Fruit fly (Drosophila melanogaster) whole organism, embryonic: ENCODE results near the gene Pvf3.

Source experiments
- Abd-B ChIP-seq: fragments of 200-800 bp; sonication (Bioruptor generic); optimal IDR thresholded peaks from 2 replicates; lab custom pipeline; 2018; ENCODE audit warnings: missing biosample characterization, mild to moderate bottlenecking, missing genetic modification characterization, moderate library complexity
- Asciz ChIP-seq: fragments of 200-800 bp; sonication (Bioruptor generic); optimal IDR thresholded peaks from 2 replicates; lab custom pipeline; 2017; ENCODE audit warnings: missing biosample characterization, mild to moderate bottlenecking, missing genetic modification characterization, missing genetic modification reagents
- Atf-2 ChIP-seq: fragments of 200-800 bp; sonication (Bioruptor generic); optimal IDR thresholded peaks from 2 replicates; lab custom pipeline; 2016; ENCODE audit warnings: missing biosample characterization, missing genetic modification characterization
- CG10267 ChIP-seq: fragments of 200-800 bp; sonication (Bioruptor generic); optimal IDR thresholded peaks from 2 replicates; lab custom pipeline; 2018; ENCODE audit warnings: missing biosample characterization, mild to moderate bottlenecking, missing genetic modification characterization, moderate library complexity
- CG10654 ChIP-seq: fragments of 200-800 bp; sonication (Bioruptor generic); optimal IDR thresholded peaks from 2 replicates; lab custom pipeline; 2016; ENCODE audit warnings: missing biosample characterization, missing genetic modification characterization
- CG10979 ChIP-seq: fragments of 200-800 bp; sonication (Bioruptor generic); optimal IDR thresholded peaks from 2 replicates; lab custom pipeline; 2018; ENCODE audit warnings: missing biosample characterization, mild to moderate bottlenecking, missing genetic modification characterization, moderate library complexity
- CG11560 ChIP-seq: fragments of 200-800 bp; sonication (Bioruptor generic); IDR thresholded peaks from 3 replicates; pipeline ENCODE4 v1.3.6; 2022; ENCODE audit warnings: missing biosample characterization, missing genetic modification characterization
- CG11723 ChIP-seq: fragments of 200-800 bp; sonication (Bioruptor generic); optimal IDR thresholded peaks from 2 replicates; lab custom pipeline; 2017; ENCODE audit warnings: missing biosample characterization, mild to moderate bottlenecking, missing genetic modification characterization
- CG12104 ChIP-seq: fragments of 200-800 bp; sonication (Bioruptor generic); optimal IDR thresholded peaks from 3 replicates; lab custom pipeline; 2016; ENCODE audit warnings: missing biosample characterization, missing genetic modification characterization
- CG1233 ChIP-seq: fragments of 200-800 bp; sonication (Bioruptor generic); optimal IDR thresholded peaks from 4 replicates; lab custom pipeline; 2018; ENCODE audit warnings: missing biosample characterization, mild to moderate bottlenecking, missing genetic modification characterization
- CG13287 ChIP-seq: fragments of 200-800 bp; sonication (Bioruptor generic); IDR thresholded peaks from 2 replicates; pipeline ENCODE4 v1.3.6; 2022; ENCODE audit warnings: missing biosample characterization, missing genetic modification characterization; ENCODE audit not compliant: partially characterized antibody
- CG15601 ChIP-seq: fragments of 200-800 bp; sonication (Bioruptor generic); optimal IDR thresholded peaks from 3 replicates; lab custom pipeline; 2019; ENCODE audit warnings: missing biosample characterization, mild to moderate bottlenecking, missing genetic modification characterization, moderate library complexity
- CG17186 ChIP-seq: fragments of 200-800 bp; sonication (Bioruptor generic); optimal IDR thresholded peaks from 3 replicates; lab custom pipeline; 2017; ENCODE audit warnings: missing biosample characterization, missing genetic modification reagents, missing genetic modification characterization
- CG17612 ChIP-seq: fragments of 200-800 bp; sonication (Bioruptor generic); IDR thresholded peaks from 2 replicates; pipeline ENCODE4 v1.3.6; 2022; ENCODE audit warnings: missing biosample characterization, missing genetic modification characterization
- CG31224 ChIP-seq: fragments of 200-800 bp; sonication (Bioruptor generic); IDR thresholded peaks from 2 replicates; pipeline ENCODE4 v1.3.6; 2022; ENCODE audit warnings: missing biosample characterization, missing genetic modification characterization
- CG31365 ChIP-seq: fragments of 200-800 bp; sonication (Bioruptor generic); optimal IDR thresholded peaks from 2 replicates; lab custom pipeline; 2018; ENCODE audit warnings: missing biosample characterization, mild to moderate bottlenecking, missing genetic modification characterization
- CG33213 ChIP-seq: fragments of 200-800 bp; sonication (Bioruptor generic); optimal IDR thresholded peaks from 3 replicates; lab custom pipeline; 2016; ENCODE audit warnings: missing biosample characterization, missing genetic modification characterization
- CG3407 ChIP-seq: fragments of 200-800 bp; sonication (Bioruptor generic); optimal IDR thresholded peaks from 2 replicates; lab custom pipeline; 2018; ENCODE audit warnings: missing biosample characterization, mild to moderate bottlenecking, missing genetic modification characterization
- CG34376 ChIP-seq: fragments of 200-800 bp; sonication (Bioruptor generic); optimal IDR thresholded peaks from 2 replicates; lab custom pipeline; 2018; ENCODE audit warnings: missing biosample characterization, mild to moderate bottlenecking, missing genetic modification characterization
- CG34422 ChIP-seq: fragments of 200-800 bp; sonication (Bioruptor generic); IDR thresholded peaks from 3 replicates; pipeline ENCODE4 v1.3.6; 2022; ENCODE audit warnings: missing biosample characterization, missing genetic modification characterization
- CG4854 ChIP-seq: fragments of 200-800 bp; sonication (Bioruptor generic); optimal IDR thresholded peaks from 2 replicates; lab custom pipeline; 2016; ENCODE audit warnings: missing biosample characterization, missing genetic modification characterization, inconsistent platforms
- CG5245 ChIP-seq: fragments of 200-800 bp; sonication (Bioruptor generic); optimal IDR thresholded peaks from 3 replicates; lab custom pipeline; 2016; ENCODE audit warnings: missing biosample characterization, missing genetic modification characterization
- CG7786 ChIP-seq: fragments of 200-800 bp; sonication (Bioruptor generic); optimal IDR thresholded peaks from 2 replicates; lab custom pipeline; 2016; ENCODE audit warnings: missing biosample characterization, missing genetic modification characterization
- CG8765 ChIP-seq: fragments of 200-800 bp; sonication (Bioruptor generic); IDR thresholded peaks from 2 replicates; pipeline ENCODE4 v1.3.6; 2022; ENCODE audit warnings: missing biosample characterization, missing genetic modification characterization
- Camta ChIP-seq: fragments of 200-800 bp; sonication (Bioruptor generic); optimal IDR thresholded peaks from 2 replicates; lab custom pipeline; 2016; ENCODE audit warnings: missing biosample characterization, missing genetic modification characterization
- D ChIP-seq, 2 experiments: fragments of 200-800 bp in 1 of 2; fragments of >200 bp in 1 of 2; sonication (Bioruptor generic) in 1 of 2; optimal IDR thresholded peaks; 2 replicates in 1 of 2; 3 replicates in 1 of 2; lab custom pipeline; 2017; ENCODE audit warnings: mild to moderate bottlenecking in 1 of 2, missing biosample characterization in 1 of 2, missing genetic modification characterization in 1 of 2, missing genetic modification reagents in 1 of 2
- Dip3 ChIP-seq: fragments of 200-800 bp; sonication (Bioruptor generic); optimal IDR thresholded peaks from 3 replicates; lab custom pipeline; 2016; ENCODE audit warnings: missing biosample characterization, missing genetic modification characterization
- Gug ChIP-seq: fragments of 200-800 bp; sonication (Bioruptor generic); IDR thresholded peaks from 4 replicates; pipeline ENCODE4 v1.3.6; 2022; ENCODE audit warnings: missing biosample characterization, missing genetic modification characterization
- Hey ChIP-seq: fragments of 200-800 bp; sonication (Bioruptor generic); optimal IDR thresholded peaks from 3 replicates; lab custom pipeline; 2018; ENCODE audit warnings: missing biosample characterization, mild to moderate bottlenecking, missing genetic modification characterization
- HmgZ ChIP-seq: fragments of 200-800 bp; sonication (Bioruptor generic); optimal IDR thresholded peaks from 2 replicates; lab custom pipeline; 2018; ENCODE audit warnings: missing biosample characterization, mild to moderate bottlenecking, missing genetic modification characterization
- Meics ChIP-seq: fragments of 200-800 bp; sonication (Bioruptor generic); optimal IDR thresholded peaks from 2 replicates; lab custom pipeline; 2017; ENCODE audit warnings: missing biosample characterization, mild to moderate bottlenecking, missing genetic modification characterization
- Nf-YA ChIP-seq: fragments of 200-800 bp; sonication (Bioruptor generic); IDR thresholded peaks from 2 replicates; pipeline ENCODE4 v1.3.6; 2022; ENCODE audit warnings: missing biosample characterization, missing genetic modification characterization
- Ptx1 ChIP-seq: fragments of 200-800 bp; sonication (Bioruptor generic); IDR thresholded peaks from 2 replicates; pipeline ENCODE4 v1.3.6; 2022; ENCODE audit warnings: missing biosample characterization, missing genetic modification characterization
- Side ChIP-seq: fragments of 200-800 bp; sonication (Bioruptor generic); optimal IDR thresholded peaks from 2 replicates; lab custom pipeline; 2016; ENCODE audit warnings: missing biosample characterization, missing genetic modification characterization
- Spps ChIP-seq: fragments of 200-800 bp; sonication (Bioruptor generic); optimal IDR thresholded peaks from 2 replicates; lab custom pipeline; 2018; ENCODE audit warnings: missing biosample characterization, mild to moderate bottlenecking, missing genetic modification characterization
- Tbp ChIP-seq: fragments of >200 bp; optimal IDR thresholded peaks from 2 replicates; lab custom pipeline; 2018; ENCODE audit warnings: missing biosample characterization, missing genetic modification characterization
- da ChIP-seq: fragments of 200-800 bp; sonication (Bioruptor generic); optimal IDR thresholded peaks from 2 replicates; lab custom pipeline; 2016; ENCODE audit warnings: missing biosample characterization, missing genetic modification characterization
- esg ChIP-seq: fragments of 200-800 bp; sonication (Bioruptor generic); conservative IDR thresholded peaks from 2 replicates; pipeline ENCODE4 v1.3.6; 2022; ENCODE audit warnings: missing biosample characterization, missing genetic modification characterization
- eve ChIP-seq, 2 experiments: fragments of >200 bp; optimal IDR thresholded peaks; 2 replicates each; lab custom pipeline; 2017; ENCODE audit warnings: missing biosample characterization in 2 of 2, missing genetic modification characterization in 2 of 2
- gfzf ChIP-seq: fragments of 200-800 bp; sonication (Bioruptor generic); optimal IDR thresholded peaks from 2 replicates; lab custom pipeline; 2016; ENCODE audit warnings: missing biosample characterization, mild to moderate bottlenecking, missing genetic modification characterization, moderate library complexity
- gro ChIP-seq: fragments of 200-800 bp; sonication (Bioruptor generic); optimal IDR thresholded peaks from 2 replicates; lab custom pipeline; 2016; ENCODE audit warnings: missing biosample characterization, missing genetic modification characterization
- kah ChIP-seq: fragments of 200-800 bp; sonication (Bioruptor generic); optimal IDR thresholded peaks from 2 replicates; lab custom pipeline; 2018; ENCODE audit warnings: missing biosample characterization, mild to moderate bottlenecking, missing genetic modification characterization
- lov ChIP-seq, 2 experiments: fragments of 200-800 bp in 1 of 2; fragments of >200 bp in 1 of 2; sonication (Bioruptor generic) in 1 of 2; IDR thresholded peaks in 1 of 2; optimal IDR thresholded peaks in 1 of 2; 2 replicates in 1 of 2; 3 replicates in 1 of 2; pipeline versions ENCODE4 v1.3.6 to Lab custom; 2017 to 2022; ENCODE audit warnings: missing biosample characterization in 1 of 2, missing genetic modification characterization in 1 of 2
- mam ChIP-seq: fragments of 200-800 bp; sonication (Bioruptor generic); optimal IDR thresholded peaks from 3 replicates; lab custom pipeline; 2016; ENCODE audit warnings: missing biosample characterization, missing genetic modification characterization
- odd ChIP-seq: fragments of 200-800 bp; sonication (Bioruptor generic); optimal IDR thresholded peaks from 2 replicates; lab custom pipeline; 2017; ENCODE audit warnings: missing biosample characterization, mild to moderate bottlenecking, missing genetic modification characterization
- org-1 ChIP-seq: fragments of 200-800 bp; sonication (Bioruptor generic); optimal IDR thresholded peaks from 2 replicates; lab custom pipeline; 2017; ENCODE audit warnings: missing biosample characterization, missing genetic modification characterization
- prd ChIP-seq, 3 experiments: fragments of >200 bp in 2 of 3; fragments of 200-800 bp in 1 of 3; sonication (Bioruptor generic) in 1 of 3; optimal IDR thresholded peaks in 2 of 3; IDR thresholded peaks in 1 of 3; 2 replicates in 2 of 3; 3 replicates in 1 of 3; pipeline versions ENCODE4 v1.3.6 to Lab custom; 2017 to 2022; ENCODE audit warnings: missing biosample characterization in 1 of 3, missing genetic modification characterization in 1 of 3
- tio ChIP-seq: fragments of 200-800 bp; sonication (Bioruptor generic); optimal IDR thresholded peaks from 2 replicates; lab custom pipeline; 2017; ENCODE audit warnings: missing biosample characterization, missing genetic modification characterization, inconsistent platforms
- trh ChIP-seq: fragments of 200-800 bp; sonication (Bioruptor generic); optimal IDR thresholded peaks from 2 replicates; lab custom pipeline; 2016; ENCODE audit warnings: missing biosample characterization, missing genetic modification characterization

Pvf3 gene

DNA sequence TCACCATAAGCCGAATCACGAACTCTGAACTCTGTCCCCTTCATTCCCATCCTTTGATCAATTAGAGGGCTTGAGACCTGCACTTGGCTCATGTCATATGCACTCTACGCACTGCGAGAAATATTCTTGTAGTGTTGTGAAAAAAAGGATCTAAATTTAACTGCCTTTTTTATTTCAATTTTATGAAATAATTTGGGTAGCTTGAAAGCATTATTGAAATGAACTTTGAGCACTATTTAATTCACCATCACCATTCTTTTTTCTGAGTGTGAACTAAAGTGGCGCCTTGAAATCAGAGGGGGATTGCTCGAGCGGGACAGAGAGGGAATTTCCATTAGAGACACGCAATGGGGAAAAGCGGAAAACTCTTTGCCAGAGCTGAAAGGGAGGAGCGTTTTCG is 33.8 kb downstream of the Pvf3 start (continued):
- TF ChIP-seq CG8765 (peak; percentile 75; the same call in 1 of the 2 replicates), Abd-B (GFP tag; lab: Kevin White, UChicago) (peak; percentile 70), Nf-YA (peak; percentile 72), Hey (tag; lab: Kevin White, UChicago) (no peak), CG10979 (tag; lab: Kevin White, UChicago) (peak; percentile 92), Camta (GFP tag; lab: Kevin White, UChicago) (peak; percentile 78), CG5245 (peak; percentile 84), CG3407 (peak; percentile 70), eve (GFP tag; optimal IDR thresholded peaks at IDR 0.05; lab: Kevin White, UChicago) (peak in 1 of 2 experiments; percentile 86), Ptx1 (GFP tag; lab: Robert Waterston, UW) (peak; percentile 71), Asciz (peak; percentile 66), Atf-2 (peak; percentile 77), CG34376 (GFP tag; lab: Kevin White, UChicago) (no peak), CG4854 (peak; percentile 68), gro (GFP tag; lab: Kevin White, UChicago) (peak; percentile 18), CG33213 (GFP tag; lab: Kevin White, UChicago) (peak; percentile 64), esg (GFP tag; lab: Robert Waterston, UW) (peak; percentile 41; the same call in 1 of the 2 replicates), org-1 (peak; percentile 70), CG17186 (peak; percentile 64), CG7786 (GFP tag; lab: Kevin White, UChicago) (peak; percentile 75), Tbp (GFP tag; lab: Kevin White, UChicago) (no peak), lov (optimal IDR thresholded peaks at IDR 0.05; lab: Kevin White, UChicago) (no peak), lov (GFP tag; IDR thresholded peaks at IDR 0.05; lab: Robert Waterston, UW) (peak; percentile 91), da (GFP tag; lab: Kevin White, UChicago) (peak; percentile 11), CG10267 (tag; lab: Kevin White, UChicago) (peak; percentile 86), Gug (GFP tag; lab: Robert Waterston, UW) (peak; percentile 71; the same call in 3 of the 4 replicates), CG13287 (no peak), CG17612 (GFP tag; lab: Robert Waterston, UW) (0 out of 2 replicates have a peak, but pooled peaks have one; percentile 43), Meics (peak; percentile 40), HmgZ (no peak), tio (GFP tag; lab: Kevin White, UChicago) (peak; percentile 74), CG31365 (tag; lab: Kevin White, UChicago) (peak; percentile 19), trh (GFP tag; lab: Kevin White, UChicago) (peak; percentile 52), odd (no peak), CG31224 (GFP tag; lab: Robert Waterston, UW) (0 out of 2 replicates have a peak, but pooled peaks have one; percentile 6), gfzf (GFP tag; lab: Kevin White, UChicago) (no peak), Dip3 (GFP tag; lab: Kevin White, UChicago) (peak; percentile 10), CG12104 (GFP tag; lab: Kevin White, UChicago) (peak; percentile 62), Side (GFP tag; lab: Kevin White, UChicago) (peak; percentile 75), CG15601 (tag; lab: Kevin White, UChicago) (peak; percentile 75), CG34422 (GFP tag; lab: Robert Waterston, UW) (peak; percentile 82; the same call in 2 of the 3 replicates), CG11560 (tag; lab: Robert Waterston, UW) (peak; percentile 30; the same call in 1 of the 3 replicates), prd (optimal IDR thresholded peaks at IDR 0.05; lab: Kevin White, UChicago) (no peak), prd (GFP tag; IDR thresholded peaks at IDR 0.05; lab: Robert Waterston, UW) (peak; percentile 87), mam (GFP tag; lab: Kevin White, UChicago) (peak; percentile 32), CG11723 (peak; percentile 52), CG1233 (GFP tag; lab: Kevin White, UChicago) (peak; percentile 65), kah (GFP tag; lab: Kevin White, UChicago) (peak; percentile 39), D (optimal IDR thresholded peaks at IDR 0.05; lab: Kevin White, UChicago) (no peak), D (GFP tag; optimal IDR thresholded peaks at IDR 0.05; lab: Kevin White, UChicago) (peak; percentile 85), Spps (tag; lab: Kevin White, UChicago) (peak; percentile 82), CG10654 (GFP tag; lab: Kevin White, UChicago) (peak; percentile 71)
